Fruit fly (Drosophila melanogaster) whole organism: ENCODE measurements around the gene Csas.

Experiments
- CG8478 ChIP-seq: fragments of >200 bp; optimal IDR thresholded peaks from 2 replicates; lab custom pipeline; 2018; ENCODE audit warnings: inconsistent platforms
- Dll ChIP-seq: fragments of >200 bp; optimal IDR thresholded peaks from 2 replicates; lab custom pipeline; 2017
- EcR ChIP-seq, 2 experiments: fragments of >200 bp; optimal IDR thresholded peaks; 2 replicates each; lab custom pipeline; 2017; ENCODE audit warnings: missing biosample characterization in 2 of 2, missing genetic modification characterization in 2 of 2, missing genetic modification reagents in 2 of 2
- pan ChIP-seq: fragments of >200 bp; optimal IDR thresholded peaks from 2 replicates; lab custom pipeline; 2017
- psq ChIP-seq: fragments of >200 bp; optimal IDR thresholded peaks from 2 replicates; lab custom pipeline; 2017
- usp ChIP-seq: fragments of >200 bp; optimal IDR thresholded peaks from 2 replicates; lab custom pipeline; 2017; ENCODE audit warnings: missing biosample characterization, missing genetic modification characterization, mixed read lengths

Gene Csas

dm6 chr3L:19988891-19989290 lies at the start of gene Csas:
Csas (minus strand) TSS chr3L:19988991.
- no peak for TF ChIP-seq Dll (lab: Kevin White, UChicago)
- TF ChIP-seq pan: no peak

- no peak for TF ChIP-seq pan
- TF ChIP-seq usp (GFP tag; lab: Kevin White, UChicago): no peak
Measured at dm6 chr3L:20036610-20037009, 47.8 kb upstream of the Csas start.

- TF ChIP-seq psq (lab: Kevin White, UChicago) (no peak), usp (GFP tag; lab: Kevin White, UChicago) (no peak), pan (no peak), Dll (lab: Kevin White, UChicago) (no peak), EcR (GFP tag; optimal IDR thresholded peaks at IDR 0.05; lab: Kevin White, UChicago) (no peak), CG8478 (lab: Kevin White, UChicago) (no peak)
Measured at dm6 chr3L:20028753-20029152, 40.0 kb upstream of the Csas start, which contains the start of gene Lamtor1. Lamtor1 (minus strand) TSS chr3L:20029020.

- TF ChIP-seq EcR (GFP tag; optimal IDR thresholded peaks at IDR 0.05; lab: Kevin White, UChicago): no peak
- TF ChIP-seq CG8478 (lab: Kevin White, UChicago): no peak
Measured at dm6 chr3L:20027735-20028134, 38.9 kb upstream of the Csas start, which contains the start of gene CG14183. CG14183 (minus strand) TSS chr3L:20027835.

dm6 chr3L:20006269-20007265 lies 17.8 kb upstream of the Csas start:
- TF ChIP-seq psq (lab: Kevin White, UChicago): no peak
- TF ChIP-seq CG8478 (lab: Kevin White, UChicago): no peak
- TF ChIP-seq EcR (GFP tag; optimal IDR thresholded peaks at IDR 0.05; lab: Kevin White, UChicago): no peak
- no peak for TF ChIP-seq usp (GFP tag; lab: Kevin White, UChicago)
- TF ChIP-seq pan: no peak
- TF ChIP-seq Dll (lab: Kevin White, UChicago): no peak

- TF ChIP-seq psq (lab: Kevin White, UChicago): no peak
- no peak for TF ChIP-seq usp (GFP tag; lab: Kevin White, UChicago)
- TF ChIP-seq pan: no peak
- no peak for TF ChIP-seq CG8478 (lab: Kevin White, UChicago)
- TF ChIP-seq EcR (GFP tag; optimal IDR thresholded peaks at IDR 0.05; lab: Kevin White, UChicago): no peak
- TF ChIP-seq Dll (lab: Kevin White, UChicago): no peak
Measured at dm6 chr3L:20005033-20005782, 16.4 kb upstream of the Csas start, which contains the start of gene kug. kug (plus strand) TSS chr3L:20005301.

dm6 chr3L:20004442-20004869 lies 15.7 kb upstream of the Csas start:
- TF ChIP-seq pan: no peak
- no peak for TF ChIP-seq psq (lab: Kevin White, UChicago)
- TF ChIP-seq Dll (lab: Kevin White, UChicago): no peak
- TF ChIP-seq CG8478 (lab: Kevin White, UChicago): no peak
- no peak for TF ChIP-seq usp (GFP tag; lab: Kevin White, UChicago)
- TF ChIP-seq EcR (GFP tag; optimal IDR thresholded peaks at IDR 0.05; lab: Kevin White, UChicago): no peak

dm6 chr3L:20003235-20003493 lies 14.4 kb upstream of the Csas start:
- TF ChIP-seq psq (lab: Kevin White, UChicago): no peak
- no peak for TF ChIP-seq EcR (GFP tag; optimal IDR thresholded peaks at IDR 0.05; lab: Kevin White, UChicago)
- no peak for TF ChIP-seq CG8478 (lab: Kevin White, UChicago)
- TF ChIP-seq pan: no peak
- no peak for TF ChIP-seq Dll (lab: Kevin White, UChicago)
- TF ChIP-seq usp (GFP tag; lab: Kevin White, UChicago): no peak

- no peak for TF ChIP-seq Dll (lab: Kevin White, UChicago)
- no peak for TF ChIP-seq psq (lab: Kevin White, UChicago)
- TF ChIP-seq CG8478 (lab: Kevin White, UChicago): no peak
- TF ChIP-seq EcR (GFP tag; optimal IDR thresholded peaks at IDR 0.05; lab: Kevin White, UChicago): no peak
- TF ChIP-seq usp (GFP tag; lab: Kevin White, UChicago): no peak
- peak; percentile 49 for TF ChIP-seq pan
Measured at dm6 chr3L:20002482-20003234, 13.9 kb upstream of the Csas start, which contains the start of gene CG7668. CG7668 (plus strand) TSS chr3L:20002736.

dm6 chr3L:20000878-20001640 lies 12.3 kb upstream of the Csas start:
- TF ChIP-seq EcR (GFP tag; optimal IDR thresholded peaks at IDR 0.05; lab: Kevin White, UChicago) (no peak), Dll (lab: Kevin White, UChicago) (no peak), usp (GFP tag; lab: Kevin White, UChicago) (no peak), CG8478 (lab: Kevin White, UChicago) (no peak), pan (no peak), psq (lab: Kevin White, UChicago) (no peak)
